Worm (Caenorhabditis elegans) whole organism, midembryonic: ENCODE data around the gene str-94.

Experiments
- cog-1 ChIP-seq: sonication (generic microtip); optimal IDR thresholded peaks from 2 replicates; lab custom pipeline; 2016; ENCODE audit warnings: missing genetic modification characterization, missing compliant biosample characterization
- flt-1 ChIP-seq: fragments of 200-800 bp; sonication (Bioruptor generic); IDR thresholded peaks from 2 replicates; pipeline ENCODE4 v1.3.6; 2022; ENCODE audit warnings: missing genetic modification characterization, missing compliant biosample characterization
- med-1 ChIP-seq: sonication (generic microtip); optimal IDR thresholded peaks from 2 replicates; lab custom pipeline; 2017; ENCODE audit warnings: missing genetic modification characterization, mild to moderate bottlenecking, missing compliant biosample characterization, antibody characterized with exemption, missing genetic modification reagents; ENCODE audit not compliant: insufficient read depth
- ztf-23 ChIP-seq: fragments of 200-800 bp; sonication (Bioruptor generic); IDR thresholded peaks from 2 replicates; pipeline ENCODE4 v1.3.6; 2022; ENCODE audit warnings: missing genetic modification reagents, missing genetic modification characterization, missing compliant biosample characterization

DNA sequence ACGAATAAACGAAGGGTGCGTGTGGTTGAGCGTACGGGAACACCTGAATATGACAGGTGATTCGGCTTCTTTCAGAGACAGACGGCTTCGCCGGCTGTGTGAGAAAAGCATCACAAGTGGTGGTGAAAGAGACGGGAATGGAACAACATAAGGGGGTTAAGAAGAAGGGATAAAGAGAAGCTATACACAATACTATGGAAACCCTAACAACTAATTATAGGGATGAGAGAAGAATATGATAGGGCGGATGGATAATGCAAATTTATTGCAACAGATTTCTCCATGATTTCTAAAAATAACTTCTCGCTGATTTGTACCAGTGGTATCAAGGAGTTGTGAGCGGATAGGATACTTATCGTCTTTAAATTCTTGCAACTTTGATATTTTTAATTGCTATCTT lies 33.0 kb upstream of the str-94 start, which contains the start of gene hlh-10:
- TF ChIP-seq flt-1 = no peak
- TF ChIP-seq med-1 = no peak
- TF ChIP-seq ztf-23 (GFP tag; lab: Robert Waterston, UW) = no peak
- TF ChIP-seq cog-1 (tag; lab: Kevin White, UChicago) = no peak
